Fruit fly (Drosophila melanogaster) whole organism, pupa: ENCODE results near the gene gl.

Source experiments
- CG10348 ChIP-seq: fragments of 200-800 bp; sonication (Bioruptor generic); IDR thresholded peaks from 2 replicates; pipeline ENCODE4 v1.3.6; 2022; ENCODE audit warnings: missing biosample characterization, missing genetic modification characterization
- CG12605 ChIP-seq: fragments of 200-800 bp; sonication (Bioruptor generic); IDR thresholded peaks from 2 replicates; pipeline ENCODE4 v1.3.6; 2022; ENCODE audit warnings: missing biosample characterization, missing genetic modification characterization
- CG17806 ChIP-seq: fragments of 200-800 bp; sonication (Bioruptor generic); optimal IDR thresholded peaks from 2 replicates; lab custom pipeline; 2018; ENCODE audit warnings: missing biosample characterization, mild to moderate bottlenecking, missing genetic modification characterization, moderate library complexity
- CG4496 ChIP-seq: fragments of 200-800 bp; sonication (Bioruptor generic); IDR thresholded peaks from 3 replicates; pipeline ENCODE4 v1.3.6; 2022; ENCODE audit warnings: missing biosample characterization, missing genetic modification characterization
- CG8159 ChIP-seq: fragments of 200-800 bp; sonication (Bioruptor generic); optimal IDR thresholded peaks from 3 replicates; lab custom pipeline; 2018; ENCODE audit warnings: missing biosample characterization, mild to moderate bottlenecking, missing genetic modification characterization, moderate library complexity
- CG9948 ChIP-seq: fragments of 200-800 bp; sonication (Bioruptor generic); optimal IDR thresholded peaks from 2 replicates; lab custom pipeline; 2018; ENCODE audit warnings: missing biosample characterization, mild to moderate bottlenecking, missing genetic modification characterization, moderate library complexity
- EcR ChIP-seq: fragments of 200-800 bp; sonication (Bioruptor generic); optimal IDR thresholded peaks from 3 replicates; lab custom pipeline; 2019; ENCODE audit warnings: missing biosample characterization, missing genetic modification characterization, mild to moderate bottlenecking, moderate library complexity, missing genetic modification reagents
- Ets98B ChIP-seq: fragments of 200-800 bp; sonication (Bioruptor generic); IDR thresholded peaks from 2 replicates; pipeline ENCODE4 v1.3.6; 2022; ENCODE audit warnings: missing biosample characterization, missing genetic modification characterization
- Pif1B ChIP-seq: fragments of 200-800 bp; sonication (Bioruptor generic); optimal IDR thresholded peaks from 3 replicates; lab custom pipeline; 2016; ENCODE audit warnings: missing biosample characterization, missing genetic modification characterization
- gl ChIP-seq: fragments of 200-800 bp; sonication (Bioruptor generic); optimal IDR thresholded peaks from 2 replicates; lab custom pipeline; 2018; ENCODE audit warnings: missing biosample characterization, mild to moderate bottlenecking, missing genetic modification characterization
- rn ChIP-seq: fragments of 200-800 bp; sonication (Bioruptor generic); IDR thresholded peaks from 2 replicates; pipeline ENCODE4 v1.3.6; 2022; ENCODE audit warnings: missing biosample characterization, missing genetic modification characterization

- TF ChIP-seq CG17806 (tag; lab: Kevin White, UChicago) (no peak), CG10348 (GFP tag; lab: Robert Waterston, UW) (no peak), CG8159 (no peak), EcR (GFP tag; lab: Kevin White, UChicago) (no peak), CG12605 (no peak), CG4496 (GFP tag; lab: Robert Waterston, UW) (no peak), gl (no peak), Ets98B (GFP tag; lab: Robert Waterston, UW) (no peak), Pif1B (GFP tag; lab: Kevin White, UChicago) (no peak), CG9948 (tag; lab: Kevin White, UChicago) (no peak), rn (GFP tag; lab: Robert Waterston, UW) (no peak)
Measured at dm6 chr3R:18411205-18411749, 38.7 kb upstream of the gl start, which contains the start of gene CG10864.
